Worm (Caenorhabditis elegans) whole organism, young adult: Measurements from ENCODE around the gene fkh-4.
A peak's percentile ranks its signal among the peaks of the same experiment; 100 is the strongest.
"Not testable (repeated sequence)": the region's sequence is repeated elsewhere in the genome, so short reads cannot be mapped to it uniquely, and the experiment has no call there.

ENCODE experiments used
- B0035.1 ChIP-seq: sonication (generic microtip); optimal IDR thresholded peaks from 2 replicates; lab custom pipeline; 2016; ENCODE audit warnings: missing genetic modification characterization, mild to moderate bottlenecking, missing compliant biosample characterization, missing genotype, missing genetic modification reagents
- C06A6.2 ChIP-seq: fragments of 200-800 bp; sonication (Bioruptor generic); conservative IDR thresholded peaks from 2 replicates; pipeline ENCODE4 v1.3.6; 2022; ENCODE audit warnings: missing genetic modification characterization, missing compliant biosample characterization
- D2030.7 ChIP-seq: fragments of 200-800 bp; sonication (Bioruptor generic); IDR thresholded peaks from 2 replicates; pipeline ENCODE4 v1.3.6; 2022; ENCODE audit warnings: missing genetic modification reagents, missing genetic modification characterization, missing compliant biosample characterization
- F23B12.7 ChIP-seq: sonication (generic microtip); optimal IDR thresholded peaks from 2 replicates; lab custom pipeline; 2017; ENCODE audit warnings: missing genetic modification characterization, mild to moderate bottlenecking, missing compliant biosample characterization, antibody characterized with exemption, moderate library complexity; ENCODE audit not compliant: insufficient read depth
- F57A8.1 ChIP-seq: fragments of 200-800 bp; sonication (Bioruptor generic); optimal IDR thresholded peaks from 2 replicates; lab custom pipeline; 2018; ENCODE audit warnings: mild to moderate bottlenecking, missing genetic modification characterization, moderate library complexity, missing compliant biosample characterization
- K12H6.12 ChIP-seq: fragments of 200-800 bp; sonication (Bioruptor generic); optimal IDR thresholded peaks from 2 replicates; lab custom pipeline; 2018; ENCODE audit warnings: mild to moderate bottlenecking, missing genetic modification characterization, missing compliant biosample characterization
- T26A5.8 ChIP-seq: sonication (generic microtip); optimal IDR thresholded peaks from 2 replicates; lab custom pipeline; 2016; ENCODE audit warnings: missing genetic modification characterization, missing compliant biosample characterization
- Y53G8AR.9 ChIP-seq: fragments of 200-800 bp; sonication (Bioruptor generic); conservative IDR thresholded peaks from 2 replicates; pipeline ENCODE4 v1.3.6; 2022; ENCODE audit warnings: missing genetic modification reagents, missing genetic modification characterization, missing compliant biosample characterization
- ama-1 ChIP-seq, 3 experiments: fragments of 150-350 bp in 1 of 3; sonication (generic microtip) in 2 of 3; optimal IDR thresholded peaks; 2 replicates each; lab custom pipeline; 2014 to 2018; ENCODE audit warnings: missing biosample characterization in 2 of 3, missing genetic modification characterization in 2 of 3, missing genetic modification reagents in 2 of 3
- aptf-2 ChIP-seq: fragments of 200-800 bp; sonication (Bioruptor generic); conservative IDR thresholded peaks from 2 replicates; pipeline ENCODE4 v1.3.6; 2022; ENCODE audit warnings: missing genetic modification reagents, missing genetic modification characterization, missing compliant biosample characterization
- athp-1 ChIP-seq: sonication (generic microtip); optimal IDR thresholded peaks from 2 replicates; lab custom pipeline; 2017; ENCODE audit warnings: mild to moderate bottlenecking, missing genetic modification characterization, missing compliant biosample characterization
- cebp-1 ChIP-seq, 2 experiments: fragments of 200-800 bp in 1 of 2; sonication (Bioruptor generic) in 1 of 2; sonication (generic microtip) in 1 of 2; IDR thresholded peaks in 1 of 2; optimal IDR thresholded peaks in 1 of 2; 2 replicates each; pipeline versions ENCODE4 v1.3.6 to Lab custom; 2017 to 2022; ENCODE audit warnings: missing compliant biosample characterization in 2 of 2, missing genetic modification characterization in 2 of 2, mild to moderate bottlenecking in 1 of 2, missing genetic modification reagents in 1 of 2, moderate library complexity in 1 of 2
- ceh-100 ChIP-seq: fragments of 200-800 bp; sonication (Bioruptor generic); IDR thresholded peaks from 2 replicates; pipeline ENCODE4 v1.3.6; 2022; ENCODE audit warnings: missing genetic modification reagents, missing genetic modification characterization, missing compliant biosample characterization
- ceh-91 ChIP-seq: fragments of 200-800 bp; sonication (Bioruptor generic); IDR thresholded peaks from 2 replicates; pipeline ENCODE4 v1.3.6; 2022; ENCODE audit warnings: missing genetic modification reagents, missing genetic modification characterization, missing compliant biosample characterization
- chd-7 ChIP-seq: sonication (generic microtip); optimal IDR thresholded peaks from 2 replicates; lab custom pipeline; 2016; ENCODE audit warnings: mild to moderate bottlenecking, missing genetic modification characterization, moderate library complexity, missing compliant biosample characterization
- die-1 ChIP-seq: sonication (generic microtip); optimal IDR thresholded peaks from 2 replicates; lab custom pipeline; 2016; ENCODE audit warnings: missing genotype, mild to moderate bottlenecking, missing genetic modification characterization, missing compliant biosample characterization
- egl-44 ChIP-seq: fragments of 200-800 bp; sonication (Bioruptor generic); IDR thresholded peaks from 2 replicates; pipeline ENCODE4 v1.3.6; 2022; ENCODE audit warnings: missing genetic modification reagents, missing genetic modification characterization, missing compliant biosample characterization
- ekl-4 ChIP-seq: fragments of 200-800 bp; sonication (Bioruptor generic); IDR thresholded peaks from 2 replicates; pipeline ENCODE4 v1.3.6; 2022; ENCODE audit warnings: missing genetic modification reagents, missing genetic modification characterization, missing compliant biosample characterization
- hlh-12 ChIP-seq: sonication (generic microtip); optimal IDR thresholded peaks from 2 replicates; lab custom pipeline; 2016; ENCODE audit warnings: missing genetic modification characterization, missing compliant biosample characterization
- lag-1 ChIP-seq: fragments of 200-800 bp; sonication (Bioruptor generic); IDR thresholded peaks from 2 replicates; pipeline ENCODE4 v1.3.6; 2022; ENCODE audit warnings: missing genetic modification reagents, missing genetic modification characterization, missing compliant biosample characterization
- lin-26 ChIP-seq: fragments of 200-800 bp; sonication (Bioruptor generic); IDR thresholded peaks from 2 replicates; pipeline ENCODE4 v1.3.6; 2022; ENCODE audit warnings: missing genetic modification reagents, missing genetic modification characterization, missing compliant biosample characterization
- lin-54 ChIP-seq: fragments of 200-800 bp; sonication (Bioruptor generic); optimal IDR thresholded peaks from 2 replicates; lab custom pipeline; 2018; ENCODE audit warnings: mild to moderate bottlenecking, missing genetic modification characterization, missing compliant biosample characterization
- lir-1 ChIP-seq: fragments of 200-800 bp; sonication (Bioruptor generic); conservative IDR thresholded peaks from 2 replicates; pipeline ENCODE4 v1.3.6; 2022; ENCODE audit warnings: missing genetic modification reagents, missing genetic modification characterization, missing compliant biosample characterization
- lsy-27 ChIP-seq: sonication (generic microtip); optimal IDR thresholded peaks from 2 replicates; lab custom pipeline; 2017; ENCODE audit warnings: missing genetic modification characterization, mild to moderate bottlenecking, missing compliant biosample characterization, antibody characterized with exemption, missing genotype, borderline replicate concordance; ENCODE audit not compliant: insufficient read depth
- mes-4 ChIP-seq: sonication (generic microtip); optimal IDR thresholded peaks from 2 replicates; lab custom pipeline; 2016; ENCODE audit warnings: missing genotype, missing genetic modification characterization, missing compliant biosample characterization
- nhr-120 ChIP-seq: fragments of 200-800 bp; sonication (Bioruptor generic); IDR thresholded peaks from 2 replicates; pipeline ENCODE4 v1.3.6; 2022; ENCODE audit warnings: missing genetic modification characterization, missing compliant biosample characterization
- nhr-179 ChIP-seq: sonication (generic microtip); optimal IDR thresholded peaks from 2 replicates; lab custom pipeline; 2016; ENCODE audit warnings: mild to moderate bottlenecking, missing genetic modification characterization, missing compliant biosample characterization
- nhr-27 ChIP-seq: fragments of 200-800 bp; sonication (Bioruptor generic); optimal IDR thresholded peaks from 2 replicates; lab custom pipeline; 2018; ENCODE audit warnings: mild to moderate bottlenecking, missing genetic modification characterization, moderate library complexity, missing compliant biosample characterization
- nhr-80 ChIP-seq: sonication (generic microtip); optimal IDR thresholded peaks from 2 replicates; lab custom pipeline; 2016; ENCODE audit warnings: missing genetic modification characterization, missing compliant biosample characterization
- pbrm-1 ChIP-seq: fragments of 200-800 bp; sonication (Bioruptor generic); IDR thresholded peaks from 2 replicates; pipeline ENCODE4 v1.3.6; 2022; ENCODE audit warnings: missing genetic modification reagents, missing genetic modification characterization, missing compliant biosample characterization
- repo-1 ChIP-seq: sonication (generic microtip); optimal IDR thresholded peaks from 2 replicates; lab custom pipeline; 2017; ENCODE audit warnings: mild to moderate bottlenecking, missing genetic modification characterization, missing compliant biosample characterization
- rpc-1 ChIP-seq, 2 experiments: fragments of 150-350 bp in 1 of 2; sonication (generic microtip) in 1 of 2; optimal IDR thresholded peaks; 2 replicates each; lab custom pipeline; 2014 to 2018; ENCODE audit warnings: missing biosample characterization in 1 of 2, missing genetic modification characterization in 1 of 2, missing genetic modification reagents in 1 of 2, missing genotype in 1 of 2
- snpc-1.3 ChIP-seq: sonication (generic microtip); optimal IDR thresholded peaks from 2 replicates; lab custom pipeline; 2017; ENCODE audit warnings: missing genetic modification characterization, mild to moderate bottlenecking, missing compliant biosample characterization, antibody characterized with exemption, moderate library complexity, missing genotype, missing genetic modification reagents; ENCODE audit not compliant: insufficient read depth
- snpc-4 ChIP-seq, 5 experiments: fragments of 150-350 bp in 1 of 5; sonication (generic microtip) in 4 of 5; optimal IDR thresholded peaks; 2 replicates each; lab custom pipeline; 2014 to 2018; ENCODE audit warnings: missing genetic modification characterization in 5 of 5, missing biosample characterization in 3 of 5, antibody characterized with exemption in 2 of 5, mild to moderate bottlenecking in 2 of 5, missing compliant biosample characterization in 2 of 5, missing genotype in 2 of 5, moderate library complexity in 2 of 5, missing genetic modification reagents in 1 of 5
- tbx-9 ChIP-seq: sonication (generic microtip); optimal IDR thresholded peaks from 2 replicates; lab custom pipeline; 2016; ENCODE audit warnings: borderline replicate concordance, missing genetic modification characterization, inconsistent platforms, missing compliant biosample characterization
- tlf-1 ChIP-seq: fragments of 200-800 bp; sonication (Bioruptor generic); optimal IDR thresholded peaks from 2 replicates; lab custom pipeline; 2018; ENCODE audit warnings: mild to moderate bottlenecking, missing genetic modification characterization, missing compliant biosample characterization
- zim-3 ChIP-seq: sonication (generic microtip); optimal IDR thresholded peaks from 2 replicates; lab custom pipeline; 2017; ENCODE audit warnings: mild to moderate bottlenecking, missing genetic modification characterization, moderate library complexity, missing compliant biosample characterization
- ztf-25 ChIP-seq: fragments of 200-800 bp; sonication (Bioruptor generic); IDR thresholded peaks from 2 replicates; pipeline ENCODE4 v1.3.6; 2022; ENCODE audit warnings: missing genetic modification reagents, missing genetic modification characterization, missing compliant biosample characterization
- ztf-28 ChIP-seq: fragments of 200-800 bp; sonication (Bioruptor generic); IDR thresholded peaks from 2 replicates; pipeline ENCODE4 v1.3.6; 2022; ENCODE audit warnings: missing genetic modification reagents, missing genetic modification characterization, missing compliant biosample characterization

fkh-4 gene

ce11 chrX:13448665-13449099, 20.0 kb upstream of the fkh-4 start (continued):
- TF ChIP-seq F23B12.7 (tag; lab: Kevin White, UChicago) (peak; percentile 80), snpc-4 (GFP tag; optimal IDR thresholded peaks at IDR 0.05; lab: Kevin White, UChicago) (peak; percentile 66), snpc-4 (tag; optimal IDR thresholded peaks at IDR 0.05; lab: Kevin White, UChicago) (peak in 3 of 4 experiments; percentile 68 to 80 (median 80)), lag-1 (0 out of 2 replicates have a peak, but pooled peaks have one; percentile 7), snpc-1.3 (tag; lab: Kevin White, UChicago) (peak; percentile 73), nhr-27 (tag; lab: Kevin White, UChicago) (peak; percentile 51), C06A6.2 (GFP tag; lab: Robert Waterston, UW) (0 out of 2 replicates have a peak, but pooled peaks have one; percentile 21), ceh-91 (GFP tag; lab: Robert Waterston, UW) (0 out of 2 replicates have a peak, but pooled peaks have one; percentile 37), egl-44 (GFP tag; lab: Robert Waterston, UW) (peak; percentile 89), ceh-100 (GFP tag; lab: Robert Waterston, UW) (0 out of 2 replicates have a peak, but pooled peaks have one; percentile 25), chd-7 (tag; lab: Kevin White, UChicago) (peak; percentile 89), lin-54 (peak; percentile 52), ztf-28 (GFP tag; lab: Robert Waterston, UW) (0 out of 2 replicates have a peak, but pooled peaks have one; percentile 21), athp-1 (tag; lab: Kevin White, UChicago) (peak; percentile 77), cebp-1 (GFP tag; IDR thresholded peaks at IDR 0.05; lab: Robert Waterston, UW) (peak; percentile 51), B0035.1 (tag; lab: Kevin White, UChicago) (peak; percentile 86), T26A5.8 (peak; percentile 89), ama-1 (GFP tag; optimal IDR thresholded peaks at IDR 0.05; lab: Kevin White, UChicago) (peak; percentile 38 to 46), lsy-27 (tag; lab: Kevin White, UChicago) (peak; percentile 56), mes-4 (tag; lab: Kevin White, UChicago) (peak; percentile 81), die-1 (tag; lab: Kevin White, UChicago) (peak; percentile 95), hlh-12 (tag; lab: Kevin White, UChicago) (peak; percentile 84), lir-1 (GFP tag; lab: Robert Waterston, UW) (peak; percentile 48; the same call in 1 of the 2 replicates), pbrm-1 (peak; percentile 92), nhr-120 (GFP tag; lab: Robert Waterston, UW) (0 out of 2 replicates have a peak, but pooled peaks have one; percentile 20), lin-26 (GFP tag; lab: Robert Waterston, UW) (peak; percentile 84; the same call in 1 of the 2 replicates), D2030.7 (GFP tag; lab: Robert Waterston, UW) (peak; percentile 91), repo-1 (peak; percentile 85), Y53G8AR.9 (peak; percentile 80), ztf-25 (0 out of 2 replicates have a peak, but pooled peaks have one; percentile 55), zim-3 (peak; percentile 56), rpc-1 (optimal IDR thresholded peaks at IDR 0.05; lab: Kevin White, UChicago) (peak; percentile 94), rpc-1 (tag; optimal IDR thresholded peaks at IDR 0.05; lab: Kevin White, UChicago) (peak; percentile 97), ekl-4 (GFP tag; lab: Robert Waterston, UW) (peak; percentile 67), tlf-1 (GFP tag; lab: Kevin White, UChicago) (peak; percentile 54), nhr-80 (tag; lab: Kevin White, UChicago) (peak; percentile 86), tbx-9 (peak; percentile 15), nhr-179 (tag; lab: Kevin White, UChicago) (peak; percentile 71), K12H6.12 (tag; lab: Kevin White, UChicago) (peak; percentile 69), aptf-2 (GFP tag; lab: Robert Waterston, UW) (0 out of 2 replicates have a peak, but pooled peaks have one; percentile 55), F57A8.1 (GFP tag; lab: Kevin White, UChicago) (peak; percentile 78)
- not testable (repeated sequence) for TF ChIP-seq cebp-1 (tag; optimal IDR thresholded peaks at IDR 0.05; lab: Kevin White, UChicago); ama-1 (optimal IDR thresholded peaks at IDR 0.05; lab: Kevin White, UChicago)
